Fruit fly (Drosophila melanogaster) whole organism, pupa: ENCODE data around the gene CG4438.

ENCODE experiments used
- CG10348 ChIP-seq: fragments of 200-800 bp; sonication (Bioruptor generic); IDR thresholded peaks from 2 replicates; pipeline ENCODE4 v1.3.6; 2022; ENCODE audit warnings: missing biosample characterization, missing genetic modification characterization
- CG13204 ChIP-seq: fragments of 200-800 bp; sonication (Bioruptor generic); optimal IDR thresholded peaks from 2 replicates; lab custom pipeline; 2018; ENCODE audit warnings: missing biosample characterization, mild to moderate bottlenecking, missing genetic modification characterization, moderate library complexity
- CG15710 ChIP-seq: fragments of 200-800 bp; sonication (Bioruptor generic); optimal IDR thresholded peaks from 2 replicates; lab custom pipeline; 2018; ENCODE audit warnings: missing biosample characterization, mild to moderate bottlenecking, missing genetic modification characterization, moderate library complexity
- CG17806 ChIP-seq: fragments of 200-800 bp; sonication (Bioruptor generic); optimal IDR thresholded peaks from 2 replicates; lab custom pipeline; 2018; ENCODE audit warnings: missing biosample characterization, mild to moderate bottlenecking, missing genetic modification characterization, moderate library complexity
- D1 ChIP-seq: fragments of 200-800 bp; sonication (Bioruptor generic); optimal IDR thresholded peaks from 2 replicates; lab custom pipeline; 2018; ENCODE audit warnings: missing biosample characterization, mild to moderate bottlenecking, missing genetic modification characterization, moderate library complexity
- EcR ChIP-seq: fragments of 200-800 bp; sonication (Bioruptor generic); optimal IDR thresholded peaks from 3 replicates; lab custom pipeline; 2019; ENCODE audit warnings: missing biosample characterization, missing genetic modification characterization, mild to moderate bottlenecking, moderate library complexity, missing genetic modification reagents
- Ets98B ChIP-seq: fragments of 200-800 bp; sonication (Bioruptor generic); IDR thresholded peaks from 2 replicates; pipeline ENCODE4 v1.3.6; 2022; ENCODE audit warnings: missing biosample characterization, missing genetic modification characterization
- Pif1B ChIP-seq: fragments of 200-800 bp; sonication (Bioruptor generic); optimal IDR thresholded peaks from 3 replicates; lab custom pipeline; 2016; ENCODE audit warnings: missing biosample characterization, missing genetic modification characterization
- Snoo ChIP-seq: fragments of 200-800 bp; sonication (Bioruptor generic); optimal IDR thresholded peaks from 3 replicates; lab custom pipeline; 2017; ENCODE audit warnings: missing biosample characterization, mild to moderate bottlenecking, missing genetic modification characterization, inconsistent platforms
- fd96Ca ChIP-seq: fragments of 200-800 bp; sonication (Bioruptor generic); IDR thresholded peaks from 3 replicates; pipeline ENCODE4 v1.3.6; 2022; ENCODE audit warnings: missing biosample characterization, missing genetic modification characterization
- gl ChIP-seq: fragments of 200-800 bp; sonication (Bioruptor generic); optimal IDR thresholded peaks from 2 replicates; lab custom pipeline; 2018; ENCODE audit warnings: missing biosample characterization, mild to moderate bottlenecking, missing genetic modification characterization

dm6 chr2L:9426534-9426933 lies 28.7 kb upstream of the CG4438 start, which contains the start of gene Fbp2:
- TF ChIP-seq Snoo (no peak), gl (tag; lab: Kevin White, UChicago) (no peak), CG17806 (tag; lab: Kevin White, UChicago) (no peak), Ets98B (GFP tag; lab: Robert Waterston, UW) (no peak), Pif1B (GFP tag; lab: Kevin White, UChicago) (no peak), D1 (tag; lab: Kevin White, UChicago) (no peak), EcR (GFP tag; lab: Kevin White, UChicago) (no peak), CG13204 (GFP tag; lab: Kevin White, UChicago) (no peak), CG15710 (tag; lab: Kevin White, UChicago) (no peak), CG10348 (no peak), fd96Ca (GFP tag; lab: Robert Waterston, UW) (no peak)
